Worm (Caenorhabditis elegans) whole organism, early embryonic: ENCODE results near the gene K02E11.7.

ENCODE experiments used
- F13C5.2 ChIP-seq: sonication (generic microtip); optimal IDR thresholded peaks from 2 replicates; lab custom pipeline; 2017; ENCODE audit warnings: mild to moderate bottlenecking, missing genetic modification characterization, inconsistent platforms, missing compliant biosample characterization
- aly-1 ChIP-seq: sonication (generic microtip); optimal IDR thresholded peaks from 2 replicates; lab custom pipeline; 2016; ENCODE audit warnings: missing genetic modification characterization, missing compliant biosample characterization
- ama-1 ChIP-seq: fragments of 150-350 bp; optimal IDR thresholded peaks from 2 replicates; lab custom pipeline; 2014
- ceh-36 ChIP-seq: sonication (generic microtip); optimal IDR thresholded peaks from 2 replicates; lab custom pipeline; 2016; ENCODE audit warnings: missing genetic modification characterization, inconsistent platforms, missing compliant biosample characterization
- ets-7 ChIP-seq: sonication (generic microtip); optimal IDR thresholded peaks from 2 replicates; lab custom pipeline; 2016; ENCODE audit warnings: missing genotype, missing genetic modification characterization, missing compliant biosample characterization
- flt-1 ChIP-seq: fragments of 200-800 bp; sonication (Bioruptor generic); IDR thresholded peaks from 2 replicates; pipeline ENCODE4 v1.3.6; 2022; ENCODE audit warnings: missing genetic modification characterization, missing compliant biosample characterization
- hmbx-1 ChIP-seq: sonication (generic microtip); optimal IDR thresholded peaks from 2 replicates; lab custom pipeline; 2016; ENCODE audit warnings: mild to moderate bottlenecking, missing genetic modification characterization, missing compliant biosample characterization
- hnd-1 ChIP-seq: sonication (generic microtip); optimal IDR thresholded peaks from 2 replicates; lab custom pipeline; 2016; ENCODE audit warnings: missing genetic modification characterization, missing compliant biosample characterization
- sea-1 ChIP-seq: fragments of 200-800 bp; sonication (Bioruptor generic); conservative IDR thresholded peaks from 2 replicates; pipeline ENCODE4 v1.3.6; 2022; ENCODE audit warnings: missing genetic modification characterization, missing compliant biosample characterization
- tbx-11 ChIP-seq: fragments of 200-800 bp; sonication (Bioruptor generic); IDR thresholded peaks from 2 replicates; pipeline ENCODE4 v1.3.6; 2022; ENCODE audit warnings: missing genetic modification characterization, missing compliant biosample characterization
- tra-4 ChIP-seq: sonication (generic microtip); optimal IDR thresholded peaks from 2 replicates; lab custom pipeline; 2017; ENCODE audit warnings: missing genetic modification characterization, missing compliant biosample characterization

DNA sequence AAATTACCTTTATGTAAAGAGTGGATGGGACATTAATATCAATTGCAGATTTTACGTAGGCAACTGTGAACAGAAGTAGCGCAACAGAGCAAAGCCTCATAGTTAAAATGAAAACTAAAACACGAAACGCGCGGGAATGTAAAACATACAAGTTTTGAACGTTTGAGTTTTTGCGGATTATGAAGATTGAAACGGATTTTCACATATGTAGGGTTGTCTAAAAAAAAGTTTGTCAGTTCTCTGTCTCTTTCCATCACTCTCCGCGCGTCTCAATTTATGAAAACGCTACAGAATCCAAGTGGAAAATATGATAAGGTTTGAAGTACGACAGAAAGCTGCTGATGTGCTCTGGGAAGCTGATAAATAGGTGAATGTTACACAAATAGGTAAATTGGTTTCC, 7.4 kb downstream of the K02E11.7 start, which contains the start of gene K02E11.3:
- TF ChIP-seq hmbx-1 (no peak), F13C5.2 (tag; lab: Kevin White, UChicago) (no peak), hnd-1 (tag; lab: Kevin White, UChicago) (no peak), ama-1 (lab: Kevin White, UChicago) (no peak), ceh-36 (tag; lab: Kevin White, UChicago) (no peak), aly-1 (tag; lab: Kevin White, UChicago) (no peak), tra-4 (tag; lab: Kevin White, UChicago) (no peak), flt-1 (GFP tag; lab: Robert Waterston, UW) (no peak), sea-1 (no peak), tbx-11 (GFP tag; lab: Robert Waterston, UW) (no peak), ets-7 (tag; lab: Kevin White, UChicago) (no peak)
